Fruit fly (Drosophila melanogaster): Measurements from ENCODE around the gene CG3529.

CG3529 gene

dm6 chr3L:9410754-9411423 is 35.8 kb upstream of the CG3529 start, which contains the start of the genes CG4022 and Cpsf5:
TSS of gene CG4022 (minus strand) at chr3L:9410832.
TSS of gene Cpsf5 (plus strand) at chr3L:9411038.
- TF ChIP-seq CG8478 (optimal IDR thresholded peaks at IDR 0.05) = no peak
- TF ChIP-seq pan (optimal IDR thresholded peaks at IDR 0.05) = no peak

- no peak for TF ChIP-seq Dll (optimal IDR thresholded peaks at IDR 0.05)
- no peak for TF ChIP-seq psq (optimal IDR thresholded peaks at IDR 0.05)
- no peak for TF ChIP-seq CG8478 (optimal IDR thresholded peaks at IDR 0.05)
- no peak for TF ChIP-seq usp (GFP tag; optimal IDR thresholded peaks at IDR 0.05)
- TF ChIP-seq EcR (GFP tag; optimal IDR thresholded peaks at IDR 0.05) = no peak
- no peak for TF ChIP-seq pan (optimal IDR thresholded peaks at IDR 0.05)
Observed at dm6 chr3L:9417288-9417687, 29.4 kb upstream of the CG3529 start, which contains the start of gene CG3982. TSS of gene CG3982 (minus strand) at chr3L:9417388.

dm6 chr3L:9419328-9419727 is 27.3 kb upstream of the CG3529 start:
- no peak for TF ChIP-seq CG8478 (optimal IDR thresholded peaks at IDR 0.05)
- no peak for TF ChIP-seq Dll (optimal IDR thresholded peaks at IDR 0.05)
- no peak for TF ChIP-seq psq (optimal IDR thresholded peaks at IDR 0.05)
- TF ChIP-seq pan (optimal IDR thresholded peaks at IDR 0.05) = no peak
- TF ChIP-seq EcR (GFP tag; optimal IDR thresholded peaks at IDR 0.05) = no peak
- no peak for TF ChIP-seq usp (GFP tag; optimal IDR thresholded peaks at IDR 0.05)

dm6 chr3L:9420054-9420818 is 26.4 kb upstream of the CG3529 start:
- TF ChIP-seq psq (optimal IDR thresholded peaks at IDR 0.05) = no peak
- no peak for TF ChIP-seq pan (optimal IDR thresholded peaks at IDR 0.05)
- TF ChIP-seq CG8478 (optimal IDR thresholded peaks at IDR 0.05) = no peak
- TF ChIP-seq usp (GFP tag; optimal IDR thresholded peaks at IDR 0.05) = no peak
- no peak for TF ChIP-seq EcR (GFP tag; optimal IDR thresholded peaks at IDR 0.05)
- TF ChIP-seq Dll (optimal IDR thresholded peaks at IDR 0.05) = no peak

dm6 chr3L:9420819-9421130 is 25.9 kb upstream of the CG3529 start:
- no peak for TF ChIP-seq Dll (optimal IDR thresholded peaks at IDR 0.05)
- TF ChIP-seq usp (GFP tag; optimal IDR thresholded peaks at IDR 0.05) = no peak
- no peak for TF ChIP-seq psq (optimal IDR thresholded peaks at IDR 0.05)
- no peak for TF ChIP-seq pan (optimal IDR thresholded peaks at IDR 0.05)
- no peak for TF ChIP-seq EcR (GFP tag; optimal IDR thresholded peaks at IDR 0.05)
- TF ChIP-seq CG8478 (optimal IDR thresholded peaks at IDR 0.05) = no peak

dm6 chr3L:9421621-9422020 is 25.0 kb upstream of the CG3529 start:
- TF ChIP-seq CG8478 (optimal IDR thresholded peaks at IDR 0.05) (no peak), pan (optimal IDR thresholded peaks at IDR 0.05) (no peak), usp (GFP tag; optimal IDR thresholded peaks at IDR 0.05) (no peak), EcR (GFP tag; optimal IDR thresholded peaks at IDR 0.05) (no peak), Dll (optimal IDR thresholded peaks at IDR 0.05) (no peak), psq (optimal IDR thresholded peaks at IDR 0.05) (no peak)

- TF ChIP-seq psq (optimal IDR thresholded peaks at IDR 0.05) = no peak
- TF ChIP-seq pan (optimal IDR thresholded peaks at IDR 0.05) = no peak
- TF ChIP-seq Dll (optimal IDR thresholded peaks at IDR 0.05) = no peak
- no peak for TF ChIP-seq EcR (GFP tag; optimal IDR thresholded peaks at IDR 0.05)
- no peak for TF ChIP-seq usp (GFP tag; optimal IDR thresholded peaks at IDR 0.05)
- TF ChIP-seq CG8478 (optimal IDR thresholded peaks at IDR 0.05) = no peak
Observed at dm6 chr3L:9422135-9422534, 24.5 kb upstream of the CG3529 start.

dm6 chr3L:9422636-9423419 is 23.8 kb upstream of the CG3529 start, which contains the start of gene aay:
TSS of gene aay (plus strand) at chr3L:9423253.
- no peak for TF ChIP-seq CG8478 (optimal IDR thresholded peaks at IDR 0.05)
- no peak for TF ChIP-seq EcR (GFP tag; optimal IDR thresholded peaks at IDR 0.05)
- TF ChIP-seq Dll (optimal IDR thresholded peaks at IDR 0.05) = no peak
- TF ChIP-seq pan (optimal IDR thresholded peaks at IDR 0.05) = no peak
- TF ChIP-seq usp (GFP tag; optimal IDR thresholded peaks at IDR 0.05) = no peak
- no peak for TF ChIP-seq psq (optimal IDR thresholded peaks at IDR 0.05)

- TF ChIP-seq EcR (GFP tag; optimal IDR thresholded peaks at IDR 0.05) = no peak
- no peak for TF ChIP-seq Dll (optimal IDR thresholded peaks at IDR 0.05)
- TF ChIP-seq psq (optimal IDR thresholded peaks at IDR 0.05) = no peak
- no peak for TF ChIP-seq CG8478 (optimal IDR thresholded peaks at IDR 0.05)
- TF ChIP-seq usp (GFP tag; optimal IDR thresholded peaks at IDR 0.05) = no peak
- TF ChIP-seq pan (optimal IDR thresholded peaks at IDR 0.05) = no peak
Observed at dm6 chr3L:9423757-9424527, 22.7 kb upstream of the CG3529 start.

- no peak for TF ChIP-seq psq (optimal IDR thresholded peaks at IDR 0.05)
- TF ChIP-seq pan (optimal IDR thresholded peaks at IDR 0.05) = no peak
- no peak for TF ChIP-seq EcR (GFP tag; optimal IDR thresholded peaks at IDR 0.05)
- TF ChIP-seq Dll (optimal IDR thresholded peaks at IDR 0.05) = no peak
- TF ChIP-seq usp (GFP tag; optimal IDR thresholded peaks at IDR 0.05) = no peak
- TF ChIP-seq CG8478 (optimal IDR thresholded peaks at IDR 0.05) = no peak
Observed at dm6 chr3L:9424528-9424911, 22.1 kb upstream of the CG3529 start.

dm6 chr3L:9425838-9426237 is 20.8 kb upstream of the CG3529 start:
- TF ChIP-seq pan (optimal IDR thresholded peaks at IDR 0.05) (no peak), usp (GFP tag; optimal IDR thresholded peaks at IDR 0.05) (no peak), CG8478 (optimal IDR thresholded peaks at IDR 0.05) (no peak), EcR (GFP tag; optimal IDR thresholded peaks at IDR 0.05) (no peak), Dll (optimal IDR thresholded peaks at IDR 0.05) (no peak), psq (optimal IDR thresholded peaks at IDR 0.05) (no peak)
